Worm (Caenorhabditis elegans) whole organism, L4 larva: Measurements from ENCODE around the gene add-2.
A peak's percentile ranks its signal among the peaks of the same experiment; 100 is the strongest.

ENCODE experiments used
- F26F4.8 ChIP-seq: fragments of 200-800 bp; sonication (Bioruptor generic); conservative IDR thresholded peaks from 2 replicates; pipeline ENCODE4 v1.3.6; 2022; ENCODE audit warnings: missing genetic modification characterization, missing compliant biosample characterization
- ceh-82 ChIP-seq: sonication (generic microtip); optimal IDR thresholded peaks from 2 replicates; lab custom pipeline; 2017; ENCODE audit warnings: missing biosample characterization, missing genetic modification characterization
- lim-7 ChIP-seq: fragments of 200-800 bp; sonication (Bioruptor generic); IDR thresholded peaks from 2 replicates; pipeline ENCODE4 v1.3.6; 2022; ENCODE audit warnings: missing genetic modification characterization, missing compliant biosample characterization
- pha-4 ChIP-seq, 2 experiments: fragments of 150-350 bp in 1 of 2; fragments of 200-800 bp in 1 of 2; sonication (Bioruptor generic) in 1 of 2; IDR thresholded peaks in 1 of 2; optimal IDR thresholded peaks in 1 of 2; 2 replicates each; pipeline versions ENCODE4 v1.3.6 to Lab custom; 2014 to 2022; ENCODE audit warnings: missing genetic modification characterization in 2 of 2, missing genetic modification reagents in 2 of 2, missing biosample characterization in 1 of 2, missing compliant biosample characterization in 1 of 2
- snpc-4 ChIP-seq: fragments of 150-350 bp; optimal IDR thresholded peaks from 2 replicates; lab custom pipeline; 2014; ENCODE audit warnings: missing biosample characterization, missing genetic modification characterization
- spr-1 ChIP-seq: sonication (generic microtip); optimal IDR thresholded peaks from 2 replicates; lab custom pipeline; 2016; ENCODE audit warnings: mild to moderate bottlenecking, missing genetic modification characterization, missing compliant biosample characterization
- spr-3 ChIP-seq: fragments of 200-800 bp; sonication (Bioruptor generic); optimal IDR thresholded peaks from 2 replicates; lab custom pipeline; 2018; ENCODE audit warnings: mild to moderate bottlenecking, missing genetic modification characterization, missing compliant biosample characterization
- unc-39 ChIP-seq: sonication (generic microtip); optimal IDR thresholded peaks from 2 replicates; lab custom pipeline; 2017; ENCODE audit warnings: missing biosample characterization, missing genetic modification characterization
- unc-62 ChIP-seq, 3 experiments: fragments of 150-350 bp in 1 of 3; sonication (generic microtip); optimal IDR thresholded peaks in 2 of 3; peaks in 1 of 3; 1 replicate in 1 of 3; 2 replicates in 2 of 3; lab custom pipeline; 2014 to 2017; ENCODE audit warnings: missing biosample characterization in 3 of 3, missing genetic modification characterization in 3 of 3, missing genetic modification reagents in 3 of 3, missing genotype in 1 of 3
- ztf-7 ChIP-seq: fragments of 150-350 bp; optimal IDR thresholded peaks from 2 replicates; lab custom pipeline; 2014; ENCODE audit warnings: missing biosample characterization, missing genetic modification characterization

- TF ChIP-seq lim-7 (GFP tag; lab: Robert Waterston, UW) (peak; percentile 93), F26F4.8 (GFP tag; lab: Robert Waterston, UW) (peak; percentile 83), spr-1 (peak; percentile 75), pha-4 (GFP tag; IDR thresholded peaks at IDR 0.05; lab: Robert Waterston, UW) (peak; percentile 91), pha-4 (tag; optimal IDR thresholded peaks at IDR 0.05; lab: Kevin White, UChicago) (no peak), ceh-82 (tag; lab: Kevin White, UChicago) (no peak), ztf-7 (tag; lab: Kevin White, UChicago) (peak; percentile 84), snpc-4 (no peak), spr-3 (GFP tag; lab: Kevin White, UChicago) (peak; percentile 80), unc-62 (GFP tag; optimal IDR thresholded peaks at IDR 0.05 in 1 of 2; lab: Kevin White, UChicago) (peak in 1 of 2 experiments; percentile 51), unc-62 (tag; optimal IDR thresholded peaks at IDR 0.05; lab: Kevin White, UChicago) (no peak), unc-39 (no peak)
Observed at ce11 chrV:12001747-12002456, 11.3 kb downstream of the add-2 start, which contains the start of gene gcy-33.
